Worm (Caenorhabditis elegans) whole organism, late embryonic: ENCODE results near the gene F55G11.2.

Experiments used
- ceh-22 ChIP-seq: sonication (generic microtip); optimal IDR thresholded peaks from 2 replicates; lab custom pipeline; 2017; ENCODE audit warnings: missing biosample characterization, missing genetic modification characterization
- ceh-24 ChIP-seq: sonication (generic microtip); optimal IDR thresholded peaks from 2 replicates; lab custom pipeline; 2016; ENCODE audit warnings: mild to moderate bottlenecking, missing genetic modification characterization, missing compliant biosample characterization
- ceh-31 ChIP-seq: sonication (generic microtip); optimal IDR thresholded peaks from 2 replicates; lab custom pipeline; 2016; ENCODE audit warnings: missing genetic modification characterization, missing compliant biosample characterization
- dmd-4 ChIP-seq: sonication (generic microtip); optimal IDR thresholded peaks from 2 replicates; lab custom pipeline; 2016; ENCODE audit warnings: borderline replicate concordance, missing genetic modification characterization, missing compliant biosample characterization
- ets-4 ChIP-seq: sonication (generic microtip); optimal IDR thresholded peaks from 2 replicates; lab custom pipeline; 2016; ENCODE audit warnings: missing genetic modification characterization, missing compliant biosample characterization
- eyg-1 ChIP-seq: sonication (generic microtip); optimal IDR thresholded peaks from 2 replicates; lab custom pipeline; 2016; ENCODE audit warnings: missing genotype, missing genetic modification characterization, missing compliant biosample characterization
- fax-1 ChIP-seq: sonication (generic microtip); optimal IDR thresholded peaks from 2 replicates; lab custom pipeline; 2016; ENCODE audit warnings: missing genotype, missing genetic modification characterization, missing compliant biosample characterization
- fkh-10 ChIP-seq: fragments of 150-350 bp; optimal IDR thresholded peaks from 2 replicates; lab custom pipeline; 2014; ENCODE audit warnings: missing biosample characterization, missing genetic modification reagents, missing genetic modification characterization
- hlh-15 ChIP-seq: sonication (generic microtip); optimal IDR thresholded peaks from 2 replicates; lab custom pipeline; 2016; ENCODE audit warnings: missing genetic modification characterization, missing compliant biosample characterization
- nhr-11 ChIP-seq: fragments of 150-350 bp; optimal IDR thresholded peaks from 2 replicates; lab custom pipeline; 2014; ENCODE audit warnings: missing biosample characterization, missing genetic modification characterization
- pha-4 ChIP-seq: fragments of 150-350 bp; optimal IDR thresholded peaks from 2 replicates; lab custom pipeline; 2018; ENCODE audit warnings: missing biosample characterization, missing genetic modification reagents, missing genetic modification characterization
- rnt-1 ChIP-seq: sonication (generic microtip); optimal IDR thresholded peaks from 2 replicates; lab custom pipeline; 2016; ENCODE audit warnings: missing genetic modification characterization, missing compliant biosample characterization
- sdc-2 ChIP-seq: sonication (generic microtip); optimal IDR thresholded peaks from 2 replicates; lab custom pipeline; 2016; ENCODE audit warnings: missing genotype, missing genetic modification characterization, missing compliant biosample characterization
- unc-3 ChIP-seq, 2 experiments: fragments of 200-800 bp in 1 of 2; sonication (Bioruptor generic) in 1 of 2; sonication (generic microtip) in 1 of 2; conservative IDR thresholded peaks in 1 of 2; optimal IDR thresholded peaks in 1 of 2; 2 replicates each; pipeline versions ENCODE4 v1.3.6 to Lab custom; 2016 to 2022; ENCODE audit warnings: missing compliant biosample characterization in 2 of 2, missing genetic modification characterization in 2 of 2, missing genetic modification reagents in 1 of 2

DNA sequence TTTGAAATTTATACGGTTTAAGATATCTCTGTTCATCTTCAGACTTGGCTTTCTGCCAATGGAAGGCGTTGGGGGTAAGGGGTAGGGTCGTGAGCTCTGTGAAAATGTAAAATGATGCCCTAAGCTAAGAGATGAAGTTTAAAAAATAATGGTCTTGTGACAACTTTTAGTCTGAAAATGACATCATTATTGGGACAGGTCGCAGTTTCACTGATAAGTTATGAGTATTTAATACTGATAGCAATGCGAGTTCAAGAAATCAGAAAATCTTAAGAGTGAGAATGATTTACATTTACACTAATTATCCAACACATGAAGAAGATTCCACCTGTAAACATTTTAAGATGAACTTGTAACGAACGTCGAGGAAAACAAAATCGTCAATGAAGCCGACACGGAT, 4.4 kb downstream of the F55G11.2 start:
- TF ChIP-seq ets-4, result no peak
- TF ChIP-seq ceh-22 (tag; lab: Kevin White, UChicago), result no peak
- no peak for TF ChIP-seq rnt-1 (tag; lab: Kevin White, UChicago)
- TF ChIP-seq unc-3 (GFP tag; conservative IDR thresholded peaks at IDR 0.05; lab: Robert Waterston, UW), result no peak
- no peak for TF ChIP-seq unc-3 (tag; optimal IDR thresholded peaks at IDR 0.05; lab: Kevin White, UChicago)
- TF ChIP-seq pha-4 (tag; lab: Kevin White, UChicago), result no peak
- TF ChIP-seq fkh-10 (GFP tag; lab: Kevin White, UChicago), result no peak
- TF ChIP-seq fax-1 (tag; lab: Kevin White, UChicago), result no peak
- TF ChIP-seq dmd-4, result no peak
- TF ChIP-seq eyg-1 (tag; lab: Kevin White, UChicago), result no peak
- no peak for TF ChIP-seq ceh-31
- TF ChIP-seq hlh-15 (tag; lab: Kevin White, UChicago), result no peak
- TF ChIP-seq nhr-11 (tag; lab: Kevin White, UChicago), result no peak
- TF ChIP-seq sdc-2 (tag; lab: Kevin White, UChicago), result no peak
- TF ChIP-seq ceh-24 (tag; lab: Kevin White, UChicago), result no peak
